Fruit fly (Drosophila melanogaster) whole organism, embryonic: Measurements from ENCODE around the gene Cpr5C.

Experiments used
- BtbVII ChIP-seq: fragments of 200-800 bp; sonication (Bioruptor generic); optimal IDR thresholded peaks from 3 replicates; lab custom pipeline; 2017; ENCODE audit warnings: missing biosample characterization, mild to moderate bottlenecking, missing genetic modification characterization
- Bteb2 ChIP-seq: fragments of 200-800 bp; sonication (Bioruptor generic); optimal IDR thresholded peaks from 2 replicates; lab custom pipeline; 2016; ENCODE audit warnings: missing biosample characterization, missing genetic modification characterization
- CG10366 ChIP-seq: fragments of 200-800 bp; sonication (Bioruptor generic); IDR thresholded peaks from 2 replicates; pipeline ENCODE4 v1.3.6; 2022; ENCODE audit warnings: missing biosample characterization, missing genetic modification characterization
- CG10462 ChIP-seq: fragments of 200-800 bp; sonication (Bioruptor generic); optimal IDR thresholded peaks from 2 replicates; lab custom pipeline; 2016; ENCODE audit warnings: missing biosample characterization, missing genetic modification characterization
- CG11398 ChIP-seq: fragments of 200-800 bp; sonication (Bioruptor generic); optimal IDR thresholded peaks from 2 replicates; lab custom pipeline; 2016; ENCODE audit warnings: missing biosample characterization, missing genetic modification characterization
- CG11456 ChIP-seq: fragments of 200-800 bp; sonication (Bioruptor generic); IDR thresholded peaks from 3 replicates; pipeline ENCODE4 v1.3.6; 2022; ENCODE audit warnings: missing biosample characterization, missing genetic modification characterization
- CG13424 ChIP-seq: fragments of 200-800 bp; sonication (Bioruptor generic); optimal IDR thresholded peaks from 2 replicates; lab custom pipeline; 2019; ENCODE audit warnings: missing biosample characterization, mild to moderate bottlenecking, missing genetic modification characterization, moderate library complexity
- CG14965 ChIP-seq: fragments of 200-800 bp; sonication (Bioruptor generic); optimal IDR thresholded peaks from 2 replicates; lab custom pipeline; 2016; ENCODE audit warnings: missing biosample characterization, missing genetic modification characterization, borderline replicate concordance
- CG15479 ChIP-seq: fragments of 200-800 bp; sonication (Bioruptor generic); optimal IDR thresholded peaks from 3 replicates; lab custom pipeline; 2019; ENCODE audit warnings: missing biosample characterization, mild to moderate bottlenecking, missing genetic modification characterization, moderate library complexity
- CG1602 ChIP-seq: fragments of 200-800 bp; sonication (Bioruptor generic); optimal IDR thresholded peaks from 3 replicates; lab custom pipeline; 2016; ENCODE audit warnings: missing biosample characterization, missing genetic modification characterization
- CG16863 ChIP-seq: fragments of 200-800 bp; sonication (Bioruptor generic); optimal IDR thresholded peaks from 3 replicates; lab custom pipeline; 2016; ENCODE audit warnings: missing biosample characterization, missing genetic modification characterization
- CG17829 ChIP-seq: fragments of 200-800 bp; optimal IDR thresholded peaks from 2 replicates; lab custom pipeline; 2019; ENCODE audit warnings: missing biosample characterization, mild to moderate bottlenecking, missing genetic modification characterization, moderate library complexity
- CG18011 ChIP-seq: fragments of 200-800 bp; sonication (Bioruptor generic); optimal IDR thresholded peaks from 2 replicates; lab custom pipeline; 2017; ENCODE audit warnings: missing biosample characterization, missing genetic modification characterization, mild to moderate bottlenecking, moderate library complexity, missing genotype
- CG2120 ChIP-seq: fragments of 200-800 bp; sonication (Bioruptor generic); optimal IDR thresholded peaks from 3 replicates; lab custom pipeline; 2016; ENCODE audit warnings: missing biosample characterization, missing genetic modification characterization
- CG31224 ChIP-seq: fragments of 200-800 bp; sonication (Bioruptor generic); IDR thresholded peaks from 2 replicates; pipeline ENCODE4 v1.3.6; 2022; ENCODE audit warnings: missing biosample characterization, missing genetic modification characterization
- CG34224 ChIP-seq: fragments of 200-800 bp; sonication (Bioruptor generic); IDR thresholded peaks from 3 replicates; pipeline ENCODE4 v1.3.6; 2022; ENCODE audit warnings: missing biosample characterization, missing genetic modification characterization; ENCODE audit not compliant: partially characterized antibody
- CG6254 ChIP-seq: fragments of 200-800 bp; sonication (Bioruptor generic); optimal IDR thresholded peaks from 3 replicates; lab custom pipeline; 2017; ENCODE audit warnings: mild to moderate bottlenecking, missing biosample characterization, missing genetic modification reagents, missing genetic modification characterization
- CG7271 ChIP-seq: fragments of 200-800 bp; sonication (Bioruptor generic); optimal IDR thresholded peaks from 2 replicates; lab custom pipeline; 2018; ENCODE audit warnings: missing biosample characterization, mild to moderate bottlenecking, missing genetic modification characterization, moderate library complexity
- CG7372 ChIP-seq: fragments of 200-800 bp; sonication (Bioruptor generic); IDR thresholded peaks from 2 replicates; pipeline ENCODE4 v1.3.6; 2022; ENCODE audit warnings: missing biosample characterization, missing genetic modification characterization
- CG7556 ChIP-seq: fragments of 200-800 bp; sonication (Bioruptor generic); optimal IDR thresholded peaks from 2 replicates; lab custom pipeline; 2017; ENCODE audit warnings: missing biosample characterization, mild to moderate bottlenecking, missing genetic modification characterization
- CG8765 ChIP-seq: fragments of 200-800 bp; sonication (Bioruptor generic); IDR thresholded peaks from 2 replicates; pipeline ENCODE4 v1.3.6; 2022; ENCODE audit warnings: missing biosample characterization, missing genetic modification characterization
- Deaf1 ChIP-seq: fragments of 200-800 bp; optimal IDR thresholded peaks from 3 replicates; lab custom pipeline; 2019; ENCODE audit warnings: missing biosample characterization, mild to moderate bottlenecking, missing genetic modification characterization, moderate library complexity
- Dp ChIP-seq: fragments of 200-800 bp; sonication (Bioruptor generic); optimal IDR thresholded peaks from 2 replicates; lab custom pipeline; 2018; ENCODE audit warnings: missing biosample characterization, mild to moderate bottlenecking, missing genetic modification characterization, moderate library complexity
- HmgZ ChIP-seq: fragments of 200-800 bp; sonication (Bioruptor generic); optimal IDR thresholded peaks from 2 replicates; lab custom pipeline; 2018; ENCODE audit warnings: missing biosample characterization, mild to moderate bottlenecking, missing genetic modification characterization
- Hr3 ChIP-seq: fragments of 200-800 bp; sonication (Bioruptor generic); optimal IDR thresholded peaks from 3 replicates; lab custom pipeline; 2016; ENCODE audit warnings: missing biosample characterization, missing genetic modification characterization
- Hr51 ChIP-seq, 2 experiments: fragments of 200-800 bp; sonication (Bioruptor generic); optimal IDR thresholded peaks; 2 replicates in 1 of 2; 3 replicates in 1 of 2; lab custom pipeline; 2016 to 2018; ENCODE audit warnings: missing biosample characterization in 2 of 2, missing genetic modification characterization in 2 of 2, mild to moderate bottlenecking in 1 of 2, moderate library complexity in 1 of 2
- Vsx1 ChIP-seq: fragments of 200-800 bp; sonication (Bioruptor generic); optimal IDR thresholded peaks from 2 replicates; lab custom pipeline; 2017; ENCODE audit warnings: missing biosample characterization, mild to moderate bottlenecking, missing genetic modification characterization, missing genetic modification reagents
- abd-A ChIP-seq: fragments of 200-800 bp; sonication (Bioruptor generic); optimal IDR thresholded peaks from 3 replicates; lab custom pipeline; 2019; ENCODE audit warnings: missing biosample characterization, mild to moderate bottlenecking, missing genetic modification characterization, moderate library complexity
- bigmax ChIP-seq: fragments of 200-800 bp; sonication (Bioruptor generic); optimal IDR thresholded peaks from 2 replicates; lab custom pipeline; 2018; ENCODE audit warnings: missing biosample characterization, mild to moderate bottlenecking, missing genetic modification characterization
- crc ChIP-seq: fragments of 200-800 bp; sonication (Bioruptor generic); optimal IDR thresholded peaks from 2 replicates; lab custom pipeline; 2016; ENCODE audit warnings: missing biosample characterization, missing genetic modification characterization
- croc ChIP-seq: fragments of 200-800 bp; sonication (Bioruptor generic); conservative IDR thresholded peaks from 3 replicates; pipeline ENCODE4 v1.3.6; 2022; ENCODE audit warnings: missing biosample characterization, missing genetic modification characterization
- dmrt11E ChIP-seq: fragments of 200-800 bp; sonication (Bioruptor generic); optimal IDR thresholded peaks from 3 replicates; lab custom pipeline; 2018; ENCODE audit warnings: missing biosample characterization, mild to moderate bottlenecking, missing genetic modification characterization, moderate library complexity
- dmrt99B ChIP-seq: fragments of 200-800 bp; sonication (Bioruptor generic); optimal IDR thresholded peaks from 2 replicates; lab custom pipeline; 2018; ENCODE audit warnings: missing biosample characterization, mild to moderate bottlenecking, missing genetic modification characterization, moderate library complexity
- dysf ChIP-seq: fragments of 200-800 bp; sonication (Bioruptor generic); IDR thresholded peaks from 3 replicates; pipeline ENCODE4 v1.3.6; 2022; ENCODE audit warnings: missing biosample characterization, missing genetic modification characterization
- emc ChIP-seq: fragments of 200-800 bp; sonication (Bioruptor generic); optimal IDR thresholded peaks from 2 replicates; lab custom pipeline; 2016; ENCODE audit warnings: missing biosample characterization, missing genetic modification characterization
- jigr1 ChIP-seq: fragments of 200-800 bp; sonication (Bioruptor generic); IDR thresholded peaks from 3 replicates; pipeline ENCODE4 v1.3.6; 2022; ENCODE audit warnings: missing biosample characterization, missing genetic modification characterization
- jumu ChIP-seq: fragments of 200-800 bp; sonication (Bioruptor generic); optimal IDR thresholded peaks from 3 replicates; lab custom pipeline; 2016; ENCODE audit warnings: missing biosample characterization, missing genetic modification characterization
- knrl ChIP-seq: fragments of 200-800 bp; sonication (Bioruptor generic); IDR thresholded peaks from 3 replicates; pipeline ENCODE4 v1.3.6; 2022; ENCODE audit warnings: missing biosample characterization, missing genetic modification characterization; ENCODE audit not compliant: partially characterized antibody
- lola ChIP-seq, 3 experiments: fragments of >200 bp in 2 of 3; fragments of 200-800 bp in 1 of 3; sonication (Bioruptor generic) in 1 of 3; optimal IDR thresholded peaks; 2 replicates each; lab custom pipeline; 2017 to 2019; ENCODE audit warnings: missing biosample characterization in 3 of 3, missing genetic modification characterization in 3 of 3, mild to moderate bottlenecking in 1 of 3, moderate library complexity in 1 of 3
- nerfin-2 ChIP-seq: fragments of 200-800 bp; sonication (Bioruptor generic); IDR thresholded peaks from 2 replicates; pipeline ENCODE4 v1.3.6; 2022; ENCODE audit warnings: missing biosample characterization, missing genetic modification characterization; ENCODE audit not compliant: partially characterized antibody
- phol ChIP-seq: fragments of 200-800 bp; sonication (Bioruptor generic); optimal IDR thresholded peaks from 3 replicates; lab custom pipeline; 2018; ENCODE audit warnings: missing biosample characterization, mild to moderate bottlenecking, missing genetic modification characterization, moderate library complexity
- pzg ChIP-seq: fragments of 200-800 bp; sonication (Bioruptor generic); optimal IDR thresholded peaks from 3 replicates; lab custom pipeline; 2018; ENCODE audit warnings: missing biosample characterization, mild to moderate bottlenecking, missing genetic modification characterization, moderate library complexity
- scrt ChIP-seq: fragments of 200-800 bp; sonication (Bioruptor generic); optimal IDR thresholded peaks from 2 replicates; lab custom pipeline; 2018; ENCODE audit warnings: missing biosample characterization, mild to moderate bottlenecking, missing genetic modification characterization, moderate library complexity
- sisA ChIP-seq: fragments of 200-800 bp; sonication (Bioruptor generic); IDR thresholded peaks from 2 replicates; pipeline ENCODE4 v1.3.6; 2022; ENCODE audit warnings: missing biosample characterization, missing genetic modification characterization
- slou ChIP-seq: fragments of 200-800 bp; sonication (Bioruptor generic); optimal IDR thresholded peaks from 3 replicates; lab custom pipeline; 2016; ENCODE audit warnings: missing biosample characterization, missing genetic modification characterization
- sug ChIP-seq: fragments of 200-800 bp; optimal IDR thresholded peaks from 2 replicates; lab custom pipeline; 2019; ENCODE audit warnings: missing biosample characterization, mild to moderate bottlenecking, missing genetic modification characterization, moderate library complexity
- tio ChIP-seq: fragments of 200-800 bp; sonication (Bioruptor generic); optimal IDR thresholded peaks from 2 replicates; lab custom pipeline; 2017; ENCODE audit warnings: missing biosample characterization, missing genetic modification characterization, inconsistent platforms

The Cpr5C gene

DNA sequence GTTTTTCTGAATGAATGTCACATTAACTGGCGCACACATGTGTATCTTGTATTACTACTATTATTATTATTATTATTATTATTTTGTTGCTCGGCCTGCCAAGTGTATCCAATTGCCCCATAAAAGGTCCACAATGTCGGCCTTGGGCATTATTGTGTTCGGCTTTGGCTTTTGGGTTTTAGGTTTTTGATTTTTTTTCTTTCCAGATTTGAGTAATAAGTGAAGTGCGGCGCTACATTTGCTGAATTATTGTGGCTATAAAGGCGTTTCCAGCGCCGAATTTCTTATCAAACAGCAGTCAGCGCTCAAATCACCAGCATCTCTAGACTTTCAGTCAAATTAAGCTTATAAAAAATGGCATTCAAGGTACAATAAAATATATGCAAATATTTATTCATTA lies at the start of gene Cpr5C:
Cpr5C (plus strand) TSS at position 301 of the 400 bp plus-strand sequence.
- no peak for TF ChIP-seq CG11398 (GFP tag; lab: Kevin White, UChicago)
- TF ChIP-seq emc (GFP tag; lab: Kevin White, UChicago), result no peak
- no peak for TF ChIP-seq dysf
- no peak for TF ChIP-seq CG15479 (GFP tag; lab: Kevin White, UChicago)
- no peak for TF ChIP-seq dmrt11E (tag; lab: Kevin White, UChicago)
- TF ChIP-seq nerfin-2 (GFP tag; lab: Robert Waterston, UW), result no peak
- no peak for TF ChIP-seq HmgZ
- no peak for TF ChIP-seq CG16863
- TF ChIP-seq crc (GFP tag; lab: Kevin White, UChicago), result no peak
- no peak for TF ChIP-seq CG2120 (GFP tag; lab: Kevin White, UChicago)
- no peak for TF ChIP-seq knrl (GFP tag; lab: Robert Waterston, UW)
- TF ChIP-seq sug (tag; lab: Kevin White, UChicago), result no peak
- TF ChIP-seq jumu (GFP tag; lab: Kevin White, UChicago), result no peak
- TF ChIP-seq CG11456 (GFP tag; lab: Robert Waterston, UW), result no peak
- TF ChIP-seq CG6254 (GFP tag; lab: Kevin White, UChicago), result no peak
- TF ChIP-seq CG7271 (tag; lab: Kevin White, UChicago), result no peak
- no peak for TF ChIP-seq CG7372 (GFP tag; lab: Robert Waterston, UW)
- no peak for TF ChIP-seq CG13424
- TF ChIP-seq CG8765, result no peak

DNA sequence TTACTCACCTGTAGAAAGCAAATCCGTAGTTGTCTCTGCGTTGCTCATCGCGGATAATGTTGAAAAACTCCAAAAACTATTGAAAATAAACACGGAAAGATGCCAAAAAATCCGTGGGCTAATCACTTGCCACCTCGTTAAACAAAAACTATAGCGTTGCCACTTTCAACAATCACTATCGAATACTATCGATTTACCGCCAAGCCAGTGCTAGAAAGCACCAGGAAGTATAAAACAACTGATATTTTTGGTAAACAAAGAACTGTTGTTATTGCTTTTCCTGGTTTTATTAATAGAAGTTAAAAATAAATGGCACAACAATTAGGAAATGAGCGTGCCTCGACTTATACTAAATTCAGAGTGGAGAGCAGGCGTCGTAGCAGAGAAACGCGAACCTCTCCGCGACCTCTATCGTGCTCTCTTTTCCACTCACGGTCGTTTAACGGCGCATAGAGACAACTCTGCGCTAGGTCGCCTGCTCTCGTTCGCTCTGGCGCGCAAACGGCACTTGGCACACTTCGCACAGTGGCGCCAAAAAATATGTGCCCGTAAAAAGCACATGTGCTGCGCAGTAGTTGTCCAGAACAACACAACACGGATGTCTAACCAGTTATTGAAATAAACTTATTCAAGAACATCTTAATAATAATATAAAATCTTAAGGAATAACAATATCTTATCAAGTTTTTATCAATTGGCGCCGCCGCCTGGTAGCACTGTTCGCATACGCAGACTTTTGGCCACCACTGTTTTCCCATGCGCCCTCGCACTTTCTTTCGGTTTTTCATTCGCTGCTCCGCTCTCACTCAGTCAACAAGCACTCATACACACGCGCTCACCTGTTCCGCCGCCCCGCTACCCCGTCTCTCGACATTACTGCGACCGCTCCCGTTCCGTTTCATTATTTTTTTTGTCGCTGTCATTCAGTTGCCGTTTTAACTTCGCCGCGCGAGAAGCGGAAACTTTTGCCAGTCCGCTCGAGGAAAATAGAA lies 49.3 kb upstream of the Cpr5C start, which contains the start of the genes lin-52 and CG15771:
lin-52 (minus strand) TSS at position 122 of the 992 bp plus-strand sequence.
CG15771 (plus strand) TSS at position 738 of the 992 bp plus-strand sequence.
- TF ChIP-seq Deaf1 (tag; lab: Kevin White, UChicago) (peak; percentile 79), CG1602 (peak; percentile 84), CG14965 (no peak), croc (peak; percentile 93), CG17829 (tag; lab: Kevin White, UChicago) (peak; percentile 96), sisA (GFP tag; lab: Robert Waterston, UW) (peak; percentile 97), jigr1 (peak; percentile 91), abd-A (tag; lab: Kevin White, UChicago) (peak; percentile 86), Hr51 (GFP tag; optimal IDR thresholded peaks at IDR 0.05; lab: Kevin White, UChicago) (peak; percentile 65 to 96), bigmax (GFP tag; lab: Kevin White, UChicago) (no peak), CG15479 (GFP tag; lab: Kevin White, UChicago) (peak; percentile 37), CG34224 (GFP tag; lab: Robert Waterston, UW) (peak; percentile 64; the same call in 2 of the 3 replicates), dmrt99B (tag; lab: Kevin White, UChicago) (peak; percentile 97), Bteb2 (GFP tag; lab: Kevin White, UChicago) (peak; percentile 40), lola (GFP tag; optimal IDR thresholded peaks at IDR 0.05; lab: Kevin White, UChicago) (peak in 1 of 3 experiments; percentile 92), CG18011 (peak; percentile 79), phol (peak; percentile 91), CG31224 (GFP tag; lab: Robert Waterston, UW) (peak; percentile 90), BtbVII (peak; percentile 96), pzg (peak; percentile 85), CG10366 (GFP tag; lab: Robert Waterston, UW) (peak; percentile 94), Vsx1 (GFP tag; lab: Kevin White, UChicago) (peak; percentile 89), tio (GFP tag; lab: Kevin White, UChicago) (peak; percentile 93), Hr3 (GFP tag; lab: Kevin White, UChicago) (peak; percentile 93), slou (peak; percentile 83), CG7556 (GFP tag; lab: Kevin White, UChicago) (peak; percentile 97), Dp (GFP tag; lab: Kevin White, UChicago) (peak; percentile 57), CG10462 (peak; percentile 90), scrt (GFP tag; lab: Kevin White, UChicago) (peak; percentile 92)
